Worm (Caenorhabditis elegans): Measurements from ENCODE around the gene ZK643.6.
A peak's percentile ranks its signal among the peaks of the same experiment; 100 is the strongest.
"Not testable (repeated sequence)": the region's sequence is repeated elsewhere in the genome, so short reads cannot be mapped to it uniquely, and the experiment has no call there.

The ZK643.6 gene

DNA sequence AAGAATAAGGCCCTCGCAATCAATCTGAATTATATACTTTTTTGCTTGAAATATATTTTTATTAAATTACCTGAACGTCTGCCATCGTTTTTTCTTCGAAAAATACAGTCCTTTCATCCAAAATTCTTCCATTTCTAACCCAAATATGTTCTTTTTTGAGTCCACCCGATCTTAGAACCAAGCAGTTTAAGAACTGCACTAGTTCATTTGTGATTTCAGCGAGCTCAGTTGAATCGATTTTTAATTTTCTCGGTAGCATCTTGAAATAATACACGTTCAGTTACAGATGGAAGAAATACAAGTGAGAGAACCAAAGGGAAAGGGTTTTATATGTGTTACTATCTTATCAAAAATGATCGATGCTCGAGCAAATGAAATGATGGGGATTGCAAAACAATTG, 38.9 kb upstream of the ZK643.6 start, which contains the start of gene F59B2.3:
TSS of gene F59B2.3 (minus strand) at position 259 of the 400 bp plus-strand sequence.
- TF ChIP-seq hnd-1 (tag; optimal IDR thresholded peaks at IDR 0.05) (no peak), F13C5.2 (tag; optimal IDR thresholded peaks at IDR 0.05) (no peak), flt-1 (GFP tag; IDR thresholded peaks at IDR 0.05) (no peak), hmg-4 (GFP tag; optimal IDR thresholded peaks at IDR 0.05) (no peak), aly-1 (tag; optimal IDR thresholded peaks at IDR 0.05) (no peak)

DNA sequence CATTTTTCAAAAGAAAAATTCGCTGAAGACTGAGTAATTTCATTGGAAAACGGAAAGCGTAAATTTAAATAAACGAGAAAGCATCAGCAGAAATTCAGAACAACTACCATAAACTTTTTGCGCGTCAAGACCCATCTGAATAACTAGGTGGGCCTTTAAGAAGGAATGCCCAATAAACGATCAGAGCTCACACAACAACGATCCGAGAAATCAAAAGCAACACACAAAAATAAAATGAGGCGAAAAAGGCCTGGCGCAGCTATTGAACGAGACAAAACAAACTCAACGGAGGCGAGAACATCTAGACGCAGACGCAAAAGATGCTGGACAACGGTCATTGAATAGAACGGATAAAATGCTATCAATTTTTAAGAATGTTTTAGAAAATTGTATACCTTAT, 38.3 kb upstream of the ZK643.6 start:
- TF ChIP-seq hmbx-1 (tag; optimal IDR thresholded peaks at IDR 0.05) (no peak), sea-1 (GFP tag; conservative IDR thresholded peaks at IDR 0.05) (no peak), flt-1 (GFP tag; IDR thresholded peaks at IDR 0.05) (no peak), ama-1 (optimal IDR thresholded peaks at IDR 0.05) (no peak), ceh-36 (tag; optimal IDR thresholded peaks at IDR 0.05) (no peak), tbx-37 (GFP tag; conservative IDR thresholded peaks at IDR 0.05) (no peak), scrt-1 (GFP tag; IDR thresholded peaks at IDR 0.05) (no peak), B0310.2 (tag; optimal IDR thresholded peaks at IDR 0.05) (no peak), ets-7 (tag; optimal IDR thresholded peaks at IDR 0.05) (no peak), ceh-13 (GFP tag; optimal IDR thresholded peaks at IDR 0.05) (no peak), hnd-1 (tag; optimal IDR thresholded peaks at IDR 0.05) (no peak)

DNA sequence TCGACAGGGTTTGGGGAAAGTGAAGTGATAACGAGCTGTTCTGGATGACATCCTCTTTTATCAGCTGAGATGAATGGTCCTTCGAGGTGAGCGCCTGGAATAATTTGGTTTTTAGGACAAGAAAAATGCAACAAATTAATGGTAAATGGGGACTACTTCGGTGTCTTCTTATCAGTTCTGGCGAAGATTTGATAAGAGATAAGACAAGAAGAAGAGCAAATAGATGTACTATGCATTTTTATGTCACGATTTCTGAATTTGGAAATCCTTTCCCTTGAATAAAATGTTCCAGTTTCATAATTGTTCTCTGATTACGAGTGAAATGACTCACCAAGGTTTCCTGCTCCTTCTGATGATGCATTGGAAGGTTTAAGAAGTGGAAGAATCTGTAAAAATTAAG, 37.3 kb upstream of the ZK643.6 start:
- TF ChIP-seq B0310.2 (tag; optimal IDR thresholded peaks at IDR 0.05), result no peak
- TF ChIP-seq ama-1 (optimal IDR thresholded peaks at IDR 0.05), result no peak
- no peak for TF ChIP-seq ceh-36 (tag; optimal IDR thresholded peaks at IDR 0.05)
- no peak for TF ChIP-seq tbx-37 (GFP tag; conservative IDR thresholded peaks at IDR 0.05)
- no peak for TF ChIP-seq hmg-4 (GFP tag; optimal IDR thresholded peaks at IDR 0.05)
- TF ChIP-seq flt-1 (GFP tag; IDR thresholded peaks at IDR 0.05), result no peak
- TF ChIP-seq F13C5.2 (tag; optimal IDR thresholded peaks at IDR 0.05), result no peak
- no peak for TF ChIP-seq ets-7 (tag; optimal IDR thresholded peaks at IDR 0.05)
- TF ChIP-seq tbx-11 (GFP tag; IDR thresholded peaks at IDR 0.05), result no peak
- no peak for TF ChIP-seq hnd-1 (tag; optimal IDR thresholded peaks at IDR 0.05)
- no peak for TF ChIP-seq pes-1 (GFP tag; IDR thresholded peaks at IDR 0.05)
- no peak for TF ChIP-seq scrt-1 (GFP tag; IDR thresholded peaks at IDR 0.05)
- TF ChIP-seq sea-1 (GFP tag; conservative IDR thresholded peaks at IDR 0.05), result no peak
- no peak for TF ChIP-seq aly-1 (tag; optimal IDR thresholded peaks at IDR 0.05)
- TF ChIP-seq ceh-13 (GFP tag; optimal IDR thresholded peaks at IDR 0.05), result no peak
- TF ChIP-seq tra-4 (tag; optimal IDR thresholded peaks at IDR 0.05), result no peak
- no peak for TF ChIP-seq hmbx-1 (tag; optimal IDR thresholded peaks at IDR 0.05)

DNA sequence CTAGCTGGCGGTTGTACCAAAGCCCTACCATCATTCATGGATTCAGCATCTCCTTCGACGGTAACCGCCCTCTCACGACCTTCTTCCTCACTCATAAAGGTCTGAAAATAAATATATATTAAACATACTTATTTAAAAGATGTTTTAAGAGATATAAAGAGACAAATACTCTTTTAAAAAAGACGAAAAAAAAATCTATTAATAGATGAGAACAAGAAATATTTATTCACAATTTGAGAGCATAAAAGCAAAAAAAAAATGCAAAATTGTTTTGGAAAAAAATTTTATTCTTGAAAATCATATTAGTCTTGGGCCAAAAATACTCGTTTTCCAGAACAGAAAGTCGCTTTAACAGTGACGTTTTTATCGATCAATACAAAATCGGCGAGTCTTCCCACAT, 36.1 kb upstream of the ZK643.6 start, which contains the start of gene skat-1:
TSS of gene skat-1 (minus strand) at position 101 of the 400 bp plus-strand sequence.
- TF ChIP-seq hmg-4 (GFP tag; optimal IDR thresholded peaks at IDR 0.05), result no peak
- no peak for TF ChIP-seq ama-1 (optimal IDR thresholded peaks at IDR 0.05)
- no peak for TF ChIP-seq ceh-13 (GFP tag; optimal IDR thresholded peaks at IDR 0.05)
- no peak for TF ChIP-seq pes-1 (GFP tag; IDR thresholded peaks at IDR 0.05)
- no peak for TF ChIP-seq flt-1 (GFP tag; IDR thresholded peaks at IDR 0.05)
- TF ChIP-seq scrt-1 (GFP tag; IDR thresholded peaks at IDR 0.05), result no peak
- TF ChIP-seq aly-1 (tag; optimal IDR thresholded peaks at IDR 0.05), result no peak
- TF ChIP-seq hmbx-1 (tag; optimal IDR thresholded peaks at IDR 0.05), result no peak
- no peak for TF ChIP-seq ceh-36 (tag; optimal IDR thresholded peaks at IDR 0.05)
- no peak for TF ChIP-seq tra-4 (tag; optimal IDR thresholded peaks at IDR 0.05)
- TF ChIP-seq B0310.2 (tag; optimal IDR thresholded peaks at IDR 0.05), result no peak
- TF ChIP-seq ets-7 (tag; optimal IDR thresholded peaks at IDR 0.05), result no peak
- no peak for TF ChIP-seq tbx-37 (GFP tag; conservative IDR thresholded peaks at IDR 0.05)
- no peak for TF ChIP-seq tbx-11 (GFP tag; IDR thresholded peaks at IDR 0.05)
- no peak for TF ChIP-seq hnd-1 (tag; optimal IDR thresholded peaks at IDR 0.05)
- no peak for TF ChIP-seq F13C5.2 (tag; optimal IDR thresholded peaks at IDR 0.05)
- TF ChIP-seq sea-1 (GFP tag; conservative IDR thresholded peaks at IDR 0.05), result no peak

DNA sequence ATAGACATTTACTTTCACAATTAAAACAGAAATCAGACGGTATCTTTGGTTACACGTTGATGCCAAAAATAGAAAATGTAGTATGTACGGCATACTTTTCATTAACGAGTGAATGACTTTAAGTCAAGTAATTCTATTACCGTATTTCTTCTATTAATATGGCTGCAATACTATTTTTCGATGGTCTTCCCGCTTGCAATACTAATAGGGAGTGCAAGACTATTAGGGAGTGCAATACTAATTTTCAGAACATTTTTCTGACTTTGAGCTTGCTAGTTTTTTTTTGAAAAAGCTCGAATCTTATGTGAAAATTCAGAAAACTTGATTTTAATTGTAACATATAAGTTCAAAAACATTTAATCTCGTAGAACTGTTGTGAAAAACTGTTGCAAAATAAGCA, 29.2 kb upstream of the ZK643.6 start, which contains the start of gene R08D7.7:
TSS of gene R08D7.7 (plus strand) at position 301 of the 400 bp plus-strand sequence.
- not testable (repeated sequence) for TF ChIP-seq ama-1 (optimal IDR thresholded peaks at IDR 0.05); hmbx-1 (tag; optimal IDR thresholded peaks at IDR 0.05); scrt-1 (GFP tag; IDR thresholded peaks at IDR 0.05)

DNA sequence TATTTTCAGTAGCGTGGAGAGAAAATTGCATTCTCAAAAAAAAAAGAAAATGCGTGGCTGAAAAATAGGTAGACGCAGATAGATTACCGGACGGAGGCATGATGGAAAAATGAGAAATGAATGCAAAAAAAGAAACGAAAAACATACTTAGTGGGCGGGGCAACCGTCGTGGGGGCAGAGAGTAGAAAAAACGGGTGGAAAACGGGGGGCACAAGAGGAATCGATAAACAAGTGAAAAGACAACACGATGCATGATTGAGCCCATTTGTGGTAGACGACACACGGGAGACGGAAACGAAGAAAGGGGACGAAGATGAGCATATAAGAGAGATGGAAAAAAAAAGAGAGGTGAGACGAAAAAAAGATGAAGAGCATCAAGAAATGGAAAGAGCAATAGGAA, 28.0 kb upstream of the ZK643.6 start:
- TF ChIP-seq tbx-11 (GFP tag; IDR thresholded peaks at IDR 0.05), result no peak
- TF ChIP-seq ceh-13 (GFP tag; optimal IDR thresholded peaks at IDR 0.05), result no peak
- 0 out of 2 replicates have a peak, but pooled peaks have one; percentile 30 for TF ChIP-seq scrt-1 (GFP tag; IDR thresholded peaks at IDR 0.05)

DNA sequence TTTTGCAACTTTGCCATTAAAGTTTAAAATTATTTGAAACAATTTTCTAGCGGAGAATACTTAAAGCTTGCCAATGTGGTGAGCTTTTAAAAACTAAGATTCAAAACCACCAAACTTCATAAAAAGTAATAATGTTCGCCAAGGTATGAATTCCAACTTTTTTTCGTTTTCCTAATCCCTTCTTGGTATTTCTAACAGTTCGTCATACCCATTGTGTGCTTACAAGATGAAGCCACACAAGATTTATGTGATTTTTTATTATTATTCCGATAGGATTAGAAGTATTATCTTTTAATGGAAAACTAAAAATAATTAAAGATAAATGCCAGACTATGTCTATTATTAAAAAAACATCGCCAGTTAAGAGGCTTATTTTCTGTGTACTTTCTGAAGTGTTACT, 27.5 kb upstream of the ZK643.6 start:
- TF ChIP-seq scrt-1 (GFP tag; IDR thresholded peaks at IDR 0.05), result no peak
- TF ChIP-seq hmbx-1 (tag; optimal IDR thresholded peaks at IDR 0.05), result no peak
- TF ChIP-seq ama-1 (optimal IDR thresholded peaks at IDR 0.05), result no peak
- TF ChIP-seq tbx-11 (GFP tag; IDR thresholded peaks at IDR 0.05), result no peak
- no peak for TF ChIP-seq ceh-13 (GFP tag; optimal IDR thresholded peaks at IDR 0.05)
- TF ChIP-seq B0310.2 (tag; optimal IDR thresholded peaks at IDR 0.05), result no peak
- TF ChIP-seq ets-7 (tag; optimal IDR thresholded peaks at IDR 0.05), result no peak
- TF ChIP-seq pes-1 (GFP tag; IDR thresholded peaks at IDR 0.05), result no peak
- TF ChIP-seq flt-1 (GFP tag; IDR thresholded peaks at IDR 0.05), result no peak
- TF ChIP-seq ceh-36 (tag; optimal IDR thresholded peaks at IDR 0.05), result no peak
- TF ChIP-seq tbx-37 (GFP tag; conservative IDR thresholded peaks at IDR 0.05), result no peak
- TF ChIP-seq tra-4 (tag; optimal IDR thresholded peaks at IDR 0.05), result no peak
- no peak for TF ChIP-seq sea-1 (GFP tag; conservative IDR thresholded peaks at IDR 0.05)

DNA sequence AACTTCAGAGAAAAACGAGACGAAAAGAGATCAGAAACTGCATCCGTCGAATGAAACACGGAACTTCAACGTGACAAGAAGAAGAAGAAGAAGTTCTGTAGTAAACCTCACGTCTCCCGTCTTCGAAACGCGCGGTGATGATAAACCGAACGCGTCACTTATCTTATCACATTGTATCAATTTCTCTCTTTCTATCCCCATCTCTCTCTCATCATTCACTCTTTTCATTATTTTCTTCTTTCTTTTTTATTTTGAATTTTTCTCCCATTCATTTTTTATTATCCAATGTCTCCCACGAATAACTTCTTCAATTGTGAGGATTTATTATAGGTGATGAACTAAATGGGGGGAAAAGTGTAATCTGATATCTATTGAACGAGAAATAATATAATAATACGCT, 26.3 kb upstream of the ZK643.6 start:
- TF ChIP-seq aly-1 (tag; optimal IDR thresholded peaks at IDR 0.05), result no peak
- TF ChIP-seq B0310.2 (tag; optimal IDR thresholded peaks at IDR 0.05), result no peak
- TF ChIP-seq ceh-13 (GFP tag; optimal IDR thresholded peaks at IDR 0.05), result no peak
- no peak for TF ChIP-seq scrt-1 (GFP tag; IDR thresholded peaks at IDR 0.05)
- TF ChIP-seq hnd-1 (tag; optimal IDR thresholded peaks at IDR 0.05), result no peak
- TF ChIP-seq ceh-36 (tag; optimal IDR thresholded peaks at IDR 0.05), result no peak
- TF ChIP-seq sea-1 (GFP tag; conservative IDR thresholded peaks at IDR 0.05), result no peak
- TF ChIP-seq pes-1 (GFP tag; IDR thresholded peaks at IDR 0.05), result no peak
- TF ChIP-seq tbx-11 (GFP tag; IDR thresholded peaks at IDR 0.05), result no peak
